Worm (Caenorhabditis elegans) whole organism, mixed stage, embryonic: ENCODE data around the gene him-18.

Experiments used
- elt-1 ChIP-seq: sonication (generic microtip); optimal IDR thresholded peaks from 2 replicates; lab custom pipeline; 2017; ENCODE audit warnings: missing genetic modification characterization, mild to moderate bottlenecking, missing compliant biosample characterization, antibody characterized with exemption, moderate library complexity, borderline replicate concordance; ENCODE audit not compliant: insufficient read depth
- nhr-28 ChIP-seq: fragments of 150-350 bp; optimal IDR thresholded peaks from 2 replicates; lab custom pipeline; 2014; ENCODE audit warnings: missing biosample characterization, missing genetic modification characterization
- unc-120 ChIP-seq: sonication (generic microtip); optimal IDR thresholded peaks from 2 replicates; lab custom pipeline; 2017; ENCODE audit warnings: missing genetic modification characterization, missing compliant biosample characterization; ENCODE audit not compliant: poor library complexity, severe bottlenecking

DNA sequence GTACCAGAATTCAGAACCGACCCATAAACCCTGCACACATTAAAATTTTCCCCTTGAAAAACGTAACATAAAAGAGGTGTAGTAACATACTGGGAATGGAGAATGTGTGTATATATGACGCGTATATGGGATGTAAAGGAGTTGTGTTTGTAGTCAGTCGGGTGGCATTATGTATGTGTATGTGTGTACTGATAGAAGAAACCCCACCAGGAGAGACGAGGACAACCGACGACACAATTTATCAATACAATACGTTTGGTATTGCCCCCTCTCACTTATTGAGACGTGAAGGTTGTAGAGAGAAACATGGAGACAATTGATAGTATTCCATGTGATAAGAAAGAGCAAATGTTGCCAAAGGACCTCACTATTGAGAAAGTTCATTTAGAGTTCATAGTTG, 46.9 kb downstream of the him-18 start:
- TF ChIP-seq unc-120 (no peak), nhr-28 (no peak), elt-1 (tag; lab: Kevin White, UChicago) (no peak)
